Worm (Caenorhabditis elegans) whole organism, L4 larva: ENCODE results near the gene egg-3.

Source experiments
- D1046.2 ChIP-seq: fragments of 200-800 bp; sonication (Bioruptor generic); IDR thresholded peaks from 2 replicates; pipeline ENCODE4 v1.3.6; 2022; ENCODE audit warnings: missing genetic modification characterization, missing compliant biosample characterization
- F10B5.3 ChIP-seq: sonication (generic microtip); optimal IDR thresholded peaks from 2 replicates; lab custom pipeline; 2016; ENCODE audit warnings: mild to moderate bottlenecking, missing genetic modification characterization, missing compliant biosample characterization
- F26F4.8 ChIP-seq: fragments of 200-800 bp; sonication (Bioruptor generic); conservative IDR thresholded peaks from 2 replicates; pipeline ENCODE4 v1.3.6; 2022; ENCODE audit warnings: missing genetic modification characterization, missing compliant biosample characterization
- F44E2.7 ChIP-seq: fragments of 200-800 bp; sonication (Bioruptor generic); IDR thresholded peaks from 2 replicates; pipeline ENCODE4 v2.1.2; 2022; ENCODE audit warnings: missing genetic modification characterization, missing compliant biosample characterization
- F49E8.2 ChIP-seq: sonication (generic microtip); optimal IDR thresholded peaks from 2 replicates; lab custom pipeline; 2016; ENCODE audit warnings: missing compliant biosample characterization, mild to moderate bottlenecking, missing genetic modification characterization, borderline replicate concordance
- R02D3.7 ChIP-seq: fragments of 150-350 bp; sonication (generic microtip); optimal IDR thresholded peaks from 3 replicates; lab custom pipeline; 2014; ENCODE audit warnings: missing biosample characterization, missing genetic modification characterization
- T20F7.1 ChIP-seq: fragments of 200-800 bp; sonication (Bioruptor generic); optimal IDR thresholded peaks from 2 replicates; lab custom pipeline; 2018; ENCODE audit warnings: mild to moderate bottlenecking, missing genetic modification characterization, missing compliant biosample characterization
- Y5F2A.4 ChIP-seq: fragments of 200-800 bp; sonication (Bioruptor generic); optimal IDR thresholded peaks from 2 replicates; lab custom pipeline; 2018; ENCODE audit warnings: mild to moderate bottlenecking, missing genetic modification characterization, missing compliant biosample characterization
- Y75B8A.6 ChIP-seq: fragments of 200-800 bp; sonication (Bioruptor generic); IDR thresholded peaks from 2 replicates; pipeline ENCODE4 v1.3.6; 2022; ENCODE audit warnings: missing genetic modification reagents, missing genetic modification characterization, missing compliant biosample characterization
- arid-1 ChIP-seq: fragments of 200-800 bp; sonication (Bioruptor generic); conservative IDR thresholded peaks from 2 replicates; pipeline ENCODE4 v1.3.6; 2022; ENCODE audit warnings: missing genetic modification reagents, missing genetic modification characterization, missing compliant biosample characterization
- attf-4 ChIP-seq: sonication (generic microtip); optimal IDR thresholded peaks from 3 replicates; lab custom pipeline; 2017; ENCODE audit warnings: missing biosample characterization, missing genetic modification characterization
- ceh-20 ChIP-seq: fragments of 200-800 bp; sonication (Bioruptor generic); IDR thresholded peaks from 2 replicates; pipeline ENCODE4 v1.3.6; 2022; ENCODE audit warnings: missing genetic modification reagents, missing genetic modification characterization, missing compliant biosample characterization
- ceh-32 ChIP-seq: sonication (generic microtip); optimal IDR thresholded peaks from 2 replicates; lab custom pipeline; 2016; ENCODE audit warnings: mild to moderate bottlenecking, missing genetic modification characterization, missing compliant biosample characterization; ENCODE audit not compliant: poor library complexity
- ceh-44 ChIP-seq: fragments of 200-800 bp; sonication (Bioruptor generic); IDR thresholded peaks from 2 replicates; pipeline ENCODE4 v1.3.6; 2022; ENCODE audit warnings: missing genetic modification reagents, missing genetic modification characterization, missing compliant biosample characterization
- ceh-62 ChIP-seq: sonication (generic microtip); optimal IDR thresholded peaks from 2 replicates; lab custom pipeline; 2017; ENCODE audit warnings: missing biosample characterization, missing genetic modification characterization
- ceh-82 ChIP-seq: sonication (generic microtip); optimal IDR thresholded peaks from 2 replicates; lab custom pipeline; 2017; ENCODE audit warnings: missing biosample characterization, missing genetic modification characterization
- cey-2 ChIP-seq: sonication (generic microtip); optimal IDR thresholded peaks from 3 replicates; lab custom pipeline; 2017; ENCODE audit warnings: missing genetic modification characterization, mild to moderate bottlenecking, missing compliant biosample characterization, antibody characterized with exemption, borderline replicate concordance; ENCODE audit not compliant: insufficient read depth
- ctbp-1 ChIP-seq: fragments of 200-800 bp; sonication (Bioruptor generic); IDR thresholded peaks from 2 replicates; pipeline ENCODE4 v1.3.6; 2022; ENCODE audit warnings: missing genetic modification reagents, missing genetic modification characterization, missing compliant biosample characterization
- daf-8 ChIP-seq: fragments of 200-800 bp; sonication (Bioruptor generic); IDR thresholded peaks from 2 replicates; pipeline ENCODE4 v1.3.6; 2022; ENCODE audit warnings: missing genetic modification characterization, missing compliant biosample characterization
- dpl-1 ChIP-seq: fragments of 150-350 bp; optimal IDR thresholded peaks from 2 replicates; lab custom pipeline; 2014; ENCODE audit warnings: missing biosample characterization, missing genetic modification reagents, missing genetic modification characterization
- duxl-1 ChIP-seq: sonication (generic microtip); optimal IDR thresholded peaks from 2 replicates; lab custom pipeline; 2016; ENCODE audit warnings: mild to moderate bottlenecking, missing genetic modification characterization, moderate library complexity, missing compliant biosample characterization; ENCODE audit not compliant: poor library complexity
- egl-43 ChIP-seq: fragments of 200-800 bp; sonication (Bioruptor generic); IDR thresholded peaks from 2 replicates; pipeline ENCODE4 v1.3.6; 2022; ENCODE audit warnings: missing genetic modification reagents, missing genetic modification characterization, missing compliant biosample characterization
- hif-1 ChIP-seq, 2 experiments: sonication (generic microtip); optimal IDR thresholded peaks; 2 replicates each; lab custom pipeline; 2016 to 2017; ENCODE audit warnings: missing compliant biosample characterization in 2 of 2, missing genetic modification characterization in 2 of 2, missing genetic modification reagents in 2 of 2, missing genotype in 2 of 2, mild to moderate bottlenecking in 1 of 2
- jun-1 ChIP-seq: fragments of 150-350 bp; optimal IDR thresholded peaks from 2 replicates; lab custom pipeline; 2014; ENCODE audit warnings: missing biosample characterization, missing genetic modification reagents, missing genetic modification characterization
- lin-1 ChIP-seq: fragments of 200-800 bp; sonication (Bioruptor generic); IDR thresholded peaks from 2 replicates; pipeline ENCODE4 v1.3.6; 2022; ENCODE audit warnings: missing genetic modification reagents, missing genetic modification characterization, missing compliant biosample characterization
- lin-29 ChIP-seq: fragments of 200-800 bp; sonication (Bioruptor generic); IDR thresholded peaks from 2 replicates; pipeline ENCODE4 v1.3.6; 2022; ENCODE audit warnings: missing genetic modification reagents, missing genetic modification characterization, missing compliant biosample characterization
- lir-3 ChIP-seq: sonication (generic microtip); optimal IDR thresholded peaks from 2 replicates; lab custom pipeline; 2016; ENCODE audit warnings: mild to moderate bottlenecking, missing genetic modification characterization, missing compliant biosample characterization
- madf-5 ChIP-seq, 2 experiments: fragments of 200-800 bp; sonication (Bioruptor generic); IDR thresholded peaks; 2 replicates each; pipeline ENCODE4 v1.3.6; 2022; ENCODE audit warnings: missing compliant biosample characterization in 2 of 2, missing genetic modification characterization in 2 of 2
- mdl-1 ChIP-seq, 2 experiments: fragments of 150-350 bp in 1 of 2; sonication (generic microtip) in 1 of 2; optimal IDR thresholded peaks; 2 replicates each; lab custom pipeline; 2014 to 2017; ENCODE audit warnings: missing biosample characterization in 2 of 2, missing genetic modification characterization in 2 of 2
- mdt-29 ChIP-seq: fragments of 200-800 bp; sonication (Bioruptor generic); IDR thresholded peaks from 2 replicates; pipeline ENCODE4 v1.3.6; 2022; ENCODE audit warnings: missing genetic modification reagents, missing genetic modification characterization, missing compliant biosample characterization
- mxl-3 ChIP-seq: fragments of 200-800 bp; sonication (Bioruptor generic); optimal IDR thresholded peaks from 2 replicates; lab custom pipeline; 2018; ENCODE audit warnings: mild to moderate bottlenecking, missing genetic modification characterization, missing compliant biosample characterization
- nhr-10 ChIP-seq: fragments of 150-350 bp; optimal IDR thresholded peaks from 2 replicates; lab custom pipeline; 2014; ENCODE audit warnings: missing biosample characterization, missing genetic modification characterization
- nhr-111 ChIP-seq: fragments of 200-800 bp; sonication (Bioruptor generic); optimal IDR thresholded peaks from 2 replicates; lab custom pipeline; 2018; ENCODE audit warnings: mild to moderate bottlenecking, missing genetic modification characterization, missing compliant biosample characterization
- nhr-41 ChIP-seq: fragments of 200-800 bp; sonication (Bioruptor generic); IDR thresholded peaks from 2 replicates; pipeline ENCODE4 v1.3.6; 2022; ENCODE audit warnings: missing genetic modification reagents, missing genetic modification characterization, missing compliant biosample characterization
- pqm-1 ChIP-seq: sonication (generic microtip); optimal IDR thresholded peaks from 2 replicates; lab custom pipeline; 2017; ENCODE audit warnings: missing biosample characterization, missing genetic modification characterization
- rbr-2 ChIP-seq: sonication (generic microtip); optimal IDR thresholded peaks from 2 replicates; lab custom pipeline; 2016; ENCODE audit warnings: missing genotype, missing genetic modification characterization, missing compliant biosample characterization
- sdz-12 ChIP-seq: fragments of 200-800 bp; sonication (Bioruptor generic); optimal IDR thresholded peaks from 2 replicates; lab custom pipeline; 2018; ENCODE audit warnings: mild to moderate bottlenecking, missing genetic modification characterization, missing compliant biosample characterization
- set-16 ChIP-seq: fragments of 200-800 bp; sonication (Bioruptor generic); IDR thresholded peaks from 2 replicates; pipeline ENCODE4 v1.3.6; 2022; ENCODE audit warnings: missing genetic modification reagents, missing genetic modification characterization, missing compliant biosample characterization
- snpc-4 ChIP-seq: fragments of 150-350 bp; optimal IDR thresholded peaks from 2 replicates; lab custom pipeline; 2014; ENCODE audit warnings: missing biosample characterization, missing genetic modification characterization
- spr-1 ChIP-seq: sonication (generic microtip); optimal IDR thresholded peaks from 2 replicates; lab custom pipeline; 2016; ENCODE audit warnings: mild to moderate bottlenecking, missing genetic modification characterization, missing compliant biosample characterization
- tag-97 ChIP-seq: fragments of 200-800 bp; sonication (Bioruptor generic); IDR thresholded peaks from 2 replicates; pipeline ENCODE4 v1.3.6; 2022; ENCODE audit warnings: missing genetic modification characterization, missing compliant biosample characterization
- tra-1 ChIP-seq: fragments of 200-800 bp; sonication (Bioruptor generic); IDR thresholded peaks from 2 replicates; pipeline ENCODE4 v1.3.6; 2022; ENCODE audit warnings: missing genetic modification reagents, missing genetic modification characterization, missing compliant biosample characterization
- unc-130 ChIP-seq: sonication (generic microtip); optimal IDR thresholded peaks from 2 replicates; lab custom pipeline; 2016; ENCODE audit warnings: missing genetic modification reagents, missing genetic modification characterization, missing compliant biosample characterization
- unc-39 ChIP-seq: sonication (generic microtip); optimal IDR thresholded peaks from 2 replicates; lab custom pipeline; 2017; ENCODE audit warnings: missing biosample characterization, missing genetic modification characterization
- unc-62 ChIP-seq, 3 experiments: fragments of 150-350 bp in 1 of 3; sonication (generic microtip); optimal IDR thresholded peaks in 2 of 3; peaks in 1 of 3; 1 replicate in 1 of 3; 2 replicates in 2 of 3; lab custom pipeline; 2014 to 2017; ENCODE audit warnings: missing biosample characterization in 3 of 3, missing genetic modification characterization in 3 of 3, missing genetic modification reagents in 3 of 3, missing genotype in 1 of 3
- vab-7 ChIP-seq: fragments of 200-800 bp; sonication (Bioruptor generic); IDR thresholded peaks from 2 replicates; pipeline ENCODE4 v1.3.6; 2022; ENCODE audit warnings: missing genetic modification reagents, missing genetic modification characterization, missing compliant biosample characterization
- zfp-2 ChIP-seq: sonication (generic microtip); optimal IDR thresholded peaks from 2 replicates; lab custom pipeline; 2016; ENCODE audit warnings: mild to moderate bottlenecking, missing genetic modification characterization, missing compliant biosample characterization
- zip-2 ChIP-seq: fragments of 150-350 bp; optimal IDR thresholded peaks from 2 replicates; lab custom pipeline; 2014; ENCODE audit warnings: missing biosample characterization, missing genetic modification characterization
- ztf-11 ChIP-seq: fragments of 150-350 bp; optimal IDR thresholded peaks from 2 replicates; lab custom pipeline; 2014; ENCODE audit warnings: missing biosample characterization, missing genetic modification characterization
- ztf-7 ChIP-seq: fragments of 150-350 bp; optimal IDR thresholded peaks from 2 replicates; lab custom pipeline; 2014; ENCODE audit warnings: missing biosample characterization, missing genetic modification characterization

Gene egg-3

ce11 chrII:10840067-10840466 lies 44.2 kb downstream of the egg-3 start (continued):
- 0 out of 2 replicates have a peak, but pooled peaks have one; percentile 60 for TF ChIP-seq Y75B8A.6 (GFP tag; lab: Robert Waterston, UW)
- peak; percentile 71 for TF ChIP-seq spr-1 (tag; lab: Kevin White, UChicago)
- TF ChIP-seq unc-62 (GFP tag; optimal IDR thresholded peaks at IDR 0.05 in 1 of 2; lab: Kevin White, UChicago) = peak in 1 of 2 experiments; percentile 97
- no peak for TF ChIP-seq unc-62 (tag; optimal IDR thresholded peaks at IDR 0.05; lab: Kevin White, UChicago)
- peak; percentile 96 for TF ChIP-seq F26F4.8 (GFP tag; lab: Robert Waterston, UW)
- TF ChIP-seq ceh-32 = peak; percentile 57
- TF ChIP-seq set-16 (GFP tag; lab: Robert Waterston, UW) = peak; percentile 45; the same call in 1 of the 2 replicates
- peak; percentile 75 for TF ChIP-seq sdz-12
- TF ChIP-seq attf-4 (tag; lab: Kevin White, UChicago) = no peak
- TF ChIP-seq mdl-1 (tag; optimal IDR thresholded peaks at IDR 0.05; lab: Kevin White, UChicago) = peak; percentile 30 to 71
- peak; percentile 63 for TF ChIP-seq dpl-1 (GFP tag; lab: Kevin White, UChicago)
- peak; percentile 91 for TF ChIP-seq duxl-1 (tag; lab: Kevin White, UChicago)
- no peak for TF ChIP-seq snpc-4
- TF ChIP-seq arid-1 (GFP tag; lab: Robert Waterston, UW) = peak; percentile 95
- peak; percentile 6 for TF ChIP-seq pqm-1 (tag; lab: Kevin White, UChicago)
- peak; percentile 85 for TF ChIP-seq rbr-2 (tag; lab: Kevin White, UChicago)
- peak; percentile 95 for TF ChIP-seq vab-7 (GFP tag; lab: Robert Waterston, UW)
- TF ChIP-seq ztf-7 = peak; percentile 69
- peak; percentile 59 for TF ChIP-seq lir-3 (tag; lab: Kevin White, UChicago)
- peak; percentile 65 for TF ChIP-seq mdt-29 (GFP tag; lab: Robert Waterston, UW)
- TF ChIP-seq hif-1 (tag; optimal IDR thresholded peaks at IDR 0.05; lab: Kevin White, UChicago) = peak; percentile 50 to 56
- peak; percentile 79; the same call in 1 of the 2 replicates for TF ChIP-seq F44E2.7 (GFP tag; lab: Robert Waterston, UW)
- TF ChIP-seq egl-43 (GFP tag; lab: Robert Waterston, UW) = peak; percentile 94
- peak; percentile 9 for TF ChIP-seq ztf-11 (tag; lab: Kevin White, UChicago)
- TF ChIP-seq daf-8 = no peak
- TF ChIP-seq mxl-3 = peak; percentile 61
- peak; percentile 74 for TF ChIP-seq T20F7.1 (GFP tag; lab: Kevin White, UChicago)
- no peak for TF ChIP-seq ceh-82 (tag; lab: Kevin White, UChicago)
- no peak for TF ChIP-seq ceh-62 (tag; lab: Kevin White, UChicago)
- peak; percentile 79 for TF ChIP-seq F49E8.2 (tag; lab: Kevin White, UChicago)
- TF ChIP-seq nhr-111 (GFP tag; lab: Kevin White, UChicago) = peak; percentile 73
- peak; percentile 79 to 83; a peak in 3 of 4 replicates for TF ChIP-seq madf-5 (GFP tag; IDR thresholded peaks at IDR 0.05; lab: Robert Waterston, UW)
- peak; percentile 37; the same call in 1 of the 2 replicates for TF ChIP-seq nhr-41 (GFP tag; lab: Robert Waterston, UW)
- peak; percentile 64; the same call in 1 of the 2 replicates for TF ChIP-seq lin-29 (GFP tag; lab: Robert Waterston, UW)
- TF ChIP-seq nhr-10 (tag; lab: Kevin White, UChicago) = peak; percentile 16
- TF ChIP-seq lin-1 (GFP tag; lab: Robert Waterston, UW) = peak; percentile 91
- TF ChIP-seq zip-2 = peak; percentile 42
- no peak for TF ChIP-seq unc-39 (tag; lab: Kevin White, UChicago)
- peak; percentile 75 for TF ChIP-seq ceh-20
- peak; percentile 64 for TF ChIP-seq unc-130 (GFP tag; lab: Kevin White, UChicago)
- peak; percentile 57 for TF ChIP-seq Y5F2A.4 (GFP tag; lab: Kevin White, UChicago)
- no peak for TF ChIP-seq tag-97 (GFP tag; lab: Robert Waterston, UW)
- peak; percentile 88 for TF ChIP-seq ctbp-1 (GFP tag; lab: Robert Waterston, UW)
- peak; percentile 18 for TF ChIP-seq R02D3.7 (tag; lab: Kevin White, UChicago)
- peak; percentile 92 for TF ChIP-seq D1046.2 (GFP tag; lab: Robert Waterston, UW)
- TF ChIP-seq cey-2 (tag; lab: Kevin White, UChicago) = no peak
- TF ChIP-seq tra-1 = peak; percentile 79
- TF ChIP-seq F10B5.3 (tag; lab: Kevin White, UChicago) = peak; percentile 11
- TF ChIP-seq ceh-44 (GFP tag; lab: Robert Waterston, UW) = peak; percentile 67; the same call in 1 of the 2 replicates
- no peak for TF ChIP-seq jun-1
- peak; percentile 37 for TF ChIP-seq zfp-2 (tag; lab: Kevin White, UChicago)
